Fruit fly (Drosophila melanogaster) whole organism, embryonic: Measurements from ENCODE around the gene Fancl.

Experiments used
- Awh ChIP-seq: fragments of 200-800 bp; sonication (Bioruptor generic); IDR thresholded peaks from 2 replicates; pipeline ENCODE4, ENCODE4 v1.3.6; 2022; ENCODE audit warnings: missing biosample characterization, missing genetic modification characterization
- CG10543 ChIP-seq: fragments of 200-800 bp; sonication (Bioruptor generic); optimal IDR thresholded peaks from 3 replicates; lab custom pipeline; 2017; ENCODE audit warnings: missing biosample characterization, mild to moderate bottlenecking, missing genetic modification characterization, moderate library complexity
- CG10959 ChIP-seq: fragments of 200-800 bp; sonication (Bioruptor generic); IDR thresholded peaks from 2 replicates; pipeline ENCODE4 v1.3.6; 2022; ENCODE audit warnings: missing biosample characterization, missing genetic modification characterization
- CG12155 ChIP-seq: fragments of 200-800 bp; sonication (Bioruptor generic); optimal IDR thresholded peaks from 3 replicates; lab custom pipeline; 2016; ENCODE audit warnings: missing biosample characterization, missing genetic modification characterization
- CG12299 ChIP-seq: fragments of 200-800 bp; sonication (Bioruptor generic); optimal IDR thresholded peaks from 2 replicates; lab custom pipeline; 2018; ENCODE audit warnings: missing biosample characterization, mild to moderate bottlenecking, missing genetic modification characterization
- CG12391 ChIP-seq: fragments of 200-800 bp; sonication (Bioruptor generic); optimal IDR thresholded peaks from 3 replicates; lab custom pipeline; 2018; ENCODE audit warnings: missing biosample characterization, mild to moderate bottlenecking, missing genetic modification characterization, moderate library complexity
- CG13424 ChIP-seq: fragments of 200-800 bp; sonication (Bioruptor generic); optimal IDR thresholded peaks from 2 replicates; lab custom pipeline; 2019; ENCODE audit warnings: missing biosample characterization, mild to moderate bottlenecking, missing genetic modification characterization, moderate library complexity
- CG15073 ChIP-seq: fragments of 200-800 bp; sonication (Bioruptor generic); optimal IDR thresholded peaks from 2 replicates; lab custom pipeline; 2016; ENCODE audit warnings: missing biosample characterization, missing genetic modification characterization
- CG15269 ChIP-seq: fragments of 200-800 bp; sonication (Bioruptor generic); optimal IDR thresholded peaks from 2 replicates; lab custom pipeline; 2018; ENCODE audit warnings: missing biosample characterization, mild to moderate bottlenecking, missing genetic modification characterization, moderate library complexity
- CG17612 ChIP-seq: fragments of 200-800 bp; sonication (Bioruptor generic); IDR thresholded peaks from 2 replicates; pipeline ENCODE4 v1.3.6; 2022; ENCODE audit warnings: missing biosample characterization, missing genetic modification characterization
- CG17912 ChIP-seq: fragments of 200-800 bp; sonication (Bioruptor generic); optimal IDR thresholded peaks from 2 replicates; lab custom pipeline; 2018; ENCODE audit warnings: missing biosample characterization, mild to moderate bottlenecking, missing genetic modification characterization
- CG2199 ChIP-seq: fragments of 200-800 bp; sonication (Bioruptor generic); IDR thresholded peaks from 3 replicates; pipeline ENCODE4 v1.3.6; 2022; ENCODE audit warnings: missing biosample characterization, missing genetic modification characterization
- CG30403 ChIP-seq: fragments of 200-800 bp; sonication (Bioruptor generic); optimal IDR thresholded peaks from 3 replicates; lab custom pipeline; 2016; ENCODE audit warnings: missing biosample characterization, missing genetic modification characterization
- CG34376 ChIP-seq: fragments of 200-800 bp; sonication (Bioruptor generic); optimal IDR thresholded peaks from 2 replicates; lab custom pipeline; 2018; ENCODE audit warnings: missing biosample characterization, mild to moderate bottlenecking, missing genetic modification characterization
- CG4854 ChIP-seq: fragments of 200-800 bp; sonication (Bioruptor generic); optimal IDR thresholded peaks from 2 replicates; lab custom pipeline; 2016; ENCODE audit warnings: missing biosample characterization, missing genetic modification characterization, inconsistent platforms
- CG6254 ChIP-seq: fragments of 200-800 bp; sonication (Bioruptor generic); optimal IDR thresholded peaks from 3 replicates; lab custom pipeline; 2017; ENCODE audit warnings: mild to moderate bottlenecking, missing biosample characterization, missing genetic modification reagents, missing genetic modification characterization
- CG7357 ChIP-seq: fragments of 200-800 bp; sonication (Bioruptor generic); IDR thresholded peaks from 3 replicates; pipeline ENCODE4 v1.3.6; 2022; ENCODE audit warnings: missing biosample characterization, missing genetic modification characterization
- CG7987 ChIP-seq: fragments of 200-800 bp; sonication (Bioruptor generic); optimal IDR thresholded peaks from 2 replicates; lab custom pipeline; 2018; ENCODE audit warnings: missing biosample characterization, mild to moderate bottlenecking, missing genetic modification characterization, moderate library complexity
- CG8765 ChIP-seq: fragments of 200-800 bp; sonication (Bioruptor generic); IDR thresholded peaks from 2 replicates; pipeline ENCODE4 v1.3.6; 2022; ENCODE audit warnings: missing biosample characterization, missing genetic modification characterization
- CG9215 ChIP-seq: fragments of 200-800 bp; sonication (Bioruptor generic); IDR thresholded peaks from 2 replicates; pipeline ENCODE4 v1.3.6; 2022; ENCODE audit warnings: missing biosample characterization, missing genetic modification characterization
- CG9437 ChIP-seq: fragments of 200-800 bp; sonication (Bioruptor generic); optimal IDR thresholded peaks from 2 replicates; lab custom pipeline; 2018; ENCODE audit warnings: missing biosample characterization, mild to moderate bottlenecking, missing genetic modification characterization
- Chrac-16 ChIP-seq: fragments of 200-800 bp; sonication (Bioruptor generic); optimal IDR thresholded peaks from 3 replicates; lab custom pipeline; 2016; ENCODE audit warnings: missing biosample characterization, missing genetic modification characterization
- Deaf1 ChIP-seq: fragments of 200-800 bp; optimal IDR thresholded peaks from 3 replicates; lab custom pipeline; 2019; ENCODE audit warnings: missing biosample characterization, mild to moderate bottlenecking, missing genetic modification characterization, moderate library complexity
- Dip3 ChIP-seq: fragments of 200-800 bp; sonication (Bioruptor generic); optimal IDR thresholded peaks from 3 replicates; lab custom pipeline; 2016; ENCODE audit warnings: missing biosample characterization, missing genetic modification characterization
- Fer2 ChIP-seq: fragments of 200-800 bp; sonication (Bioruptor generic); optimal IDR thresholded peaks from 2 replicates; lab custom pipeline; 2018; ENCODE audit warnings: missing biosample characterization, mild to moderate bottlenecking, missing genetic modification characterization, moderate library complexity
- Gsc ChIP-seq: fragments of 200-800 bp; sonication (Bioruptor generic); IDR thresholded peaks from 2 replicates; pipeline ENCODE4 v1.3.6; 2022; ENCODE audit warnings: missing biosample characterization, missing genetic modification characterization
- HmgZ ChIP-seq: fragments of 200-800 bp; sonication (Bioruptor generic); optimal IDR thresholded peaks from 2 replicates; lab custom pipeline; 2018; ENCODE audit warnings: missing biosample characterization, mild to moderate bottlenecking, missing genetic modification characterization
- Med ChIP-seq: fragments of 200-800 bp; sonication (Bioruptor generic); peaks from one replicate; lab custom pipeline; 2016; ENCODE audit warnings: missing biosample characterization, missing genetic modification characterization, mild to moderate bottlenecking, inconsistent platforms, moderate library complexity
- Nf-YA ChIP-seq: fragments of 200-800 bp; sonication (Bioruptor generic); IDR thresholded peaks from 2 replicates; pipeline ENCODE4 v1.3.6; 2022; ENCODE audit warnings: missing biosample characterization, missing genetic modification characterization
- Pdp1 ChIP-seq, 2 experiments: fragments of 200-800 bp; sonication (Bioruptor generic); optimal IDR thresholded peaks; 3 replicates each; lab custom pipeline; 2016; ENCODE audit warnings: missing biosample characterization in 2 of 2, missing genetic modification characterization in 2 of 2, mild to moderate bottlenecking in 1 of 2, moderate library complexity in 1 of 2
- Sry-δ ChIP-seq: fragments of 200-800 bp; sonication (Bioruptor generic); optimal IDR thresholded peaks from 2 replicates; lab custom pipeline; 2016; ENCODE audit warnings: missing biosample characterization, missing genetic modification characterization
- Taf1 ChIP-seq: fragments of 200-800 bp; sonication (Bioruptor generic); IDR thresholded peaks from 2 replicates; pipeline ENCODE4 v1.3.6; 2022; ENCODE audit warnings: missing biosample characterization, missing genetic modification characterization
- ase ChIP-seq: fragments of 200-800 bp; sonication (Bioruptor generic); IDR thresholded peaks from 3 replicates; pipeline ENCODE4 v1.3.6; 2022; ENCODE audit warnings: missing biosample characterization, missing genetic modification characterization
- ato ChIP-seq: fragments of 200-800 bp; sonication (Bioruptor generic); IDR thresholded peaks from 2 replicates; pipeline ENCODE4 v1.3.6; 2022; ENCODE audit warnings: missing biosample characterization, missing genetic modification characterization; ENCODE audit not compliant: partially characterized antibody
- bigmax ChIP-seq: fragments of 200-800 bp; sonication (Bioruptor generic); optimal IDR thresholded peaks from 2 replicates; lab custom pipeline; 2018; ENCODE audit warnings: missing biosample characterization, mild to moderate bottlenecking, missing genetic modification characterization
- caup ChIP-seq: fragments of 200-800 bp; sonication (Bioruptor generic); optimal IDR thresholded peaks from 3 replicates; lab custom pipeline; 2017; ENCODE audit warnings: missing biosample characterization, mild to moderate bottlenecking, missing genetic modification characterization, moderate library complexity; ENCODE audit not compliant: severe bottlenecking
- dm ChIP-seq: fragments of 200-800 bp; sonication (Bioruptor generic); optimal IDR thresholded peaks from 3 replicates; lab custom pipeline; 2016; ENCODE audit warnings: missing biosample characterization, missing genetic modification characterization
- dysf ChIP-seq: fragments of 200-800 bp; sonication (Bioruptor generic); IDR thresholded peaks from 3 replicates; pipeline ENCODE4 v1.3.6; 2022; ENCODE audit warnings: missing biosample characterization, missing genetic modification characterization
- ftz-f1 ChIP-seq: fragments of 200-800 bp; sonication (Bioruptor generic); optimal IDR thresholded peaks from 2 replicates; lab custom pipeline; 2016; ENCODE audit warnings: missing biosample characterization, missing genetic modification characterization
- gem ChIP-seq: fragments of 200-800 bp; sonication (Bioruptor generic); optimal IDR thresholded peaks from 2 replicates; lab custom pipeline; 2019; ENCODE audit warnings: missing biosample characterization, mild to moderate bottlenecking, missing genetic modification characterization, moderate library complexity
- grn ChIP-seq: fragments of 200-800 bp; sonication (Bioruptor generic); optimal IDR thresholded peaks from 3 replicates; lab custom pipeline; 2017; ENCODE audit warnings: missing biosample characterization, missing genetic modification characterization
- gro ChIP-seq: fragments of 200-800 bp; sonication (Bioruptor generic); optimal IDR thresholded peaks from 2 replicates; lab custom pipeline; 2016; ENCODE audit warnings: missing biosample characterization, missing genetic modification characterization
- gsb-n ChIP-seq: fragments of 200-800 bp; sonication (Bioruptor generic); optimal IDR thresholded peaks from 3 replicates; lab custom pipeline; 2018; ENCODE audit warnings: missing biosample characterization, mild to moderate bottlenecking, missing genetic modification characterization
- lilli ChIP-seq: fragments of 200-800 bp; sonication (Bioruptor generic); optimal IDR thresholded peaks from 3 replicates; lab custom pipeline; 2016; ENCODE audit warnings: missing biosample characterization, missing genetic modification characterization
- maf-S ChIP-seq: fragments of 200-800 bp; sonication (Bioruptor generic); optimal IDR thresholded peaks from 2 replicates; lab custom pipeline; 2016; ENCODE audit warnings: missing biosample characterization, missing genetic modification characterization
- mirr ChIP-seq: fragments of 200-800 bp; sonication (Bioruptor generic); optimal IDR thresholded peaks from 3 replicates; lab custom pipeline; 2018; ENCODE audit warnings: missing biosample characterization, mild to moderate bottlenecking, missing genetic modification characterization
- mld ChIP-seq: fragments of 200-800 bp; sonication (Bioruptor generic); IDR thresholded peaks from 3 replicates; pipeline ENCODE4 v1.3.6; 2022; ENCODE audit warnings: missing biosample characterization, missing genetic modification characterization; ENCODE audit not compliant: partially characterized antibody
- nau ChIP-seq: fragments of 200-800 bp; sonication (Bioruptor generic); optimal IDR thresholded peaks from 3 replicates; lab custom pipeline; 2017; ENCODE audit warnings: missing biosample characterization, mild to moderate bottlenecking, missing genetic modification characterization, missing genetic modification reagents
- nerfin-1 ChIP-seq: fragments of 200-800 bp; sonication (Bioruptor generic); optimal IDR thresholded peaks from 3 replicates; lab custom pipeline; 2019; ENCODE audit warnings: missing biosample characterization, mild to moderate bottlenecking, missing genetic modification characterization, moderate library complexity
- rib ChIP-seq: fragments of 200-800 bp; sonication (Bioruptor generic); IDR thresholded peaks from 2 replicates; pipeline ENCODE4 v1.3.6; 2022; ENCODE audit warnings: missing biosample characterization, missing genetic modification characterization
- zen2 ChIP-seq: fragments of 200-800 bp; sonication (Bioruptor generic); IDR thresholded peaks from 3 replicates; pipeline ENCODE4 v1.3.6; 2022; ENCODE audit warnings: missing biosample characterization, missing genetic modification characterization; ENCODE audit not compliant: partially characterized antibody

Fancl gene

DNA sequence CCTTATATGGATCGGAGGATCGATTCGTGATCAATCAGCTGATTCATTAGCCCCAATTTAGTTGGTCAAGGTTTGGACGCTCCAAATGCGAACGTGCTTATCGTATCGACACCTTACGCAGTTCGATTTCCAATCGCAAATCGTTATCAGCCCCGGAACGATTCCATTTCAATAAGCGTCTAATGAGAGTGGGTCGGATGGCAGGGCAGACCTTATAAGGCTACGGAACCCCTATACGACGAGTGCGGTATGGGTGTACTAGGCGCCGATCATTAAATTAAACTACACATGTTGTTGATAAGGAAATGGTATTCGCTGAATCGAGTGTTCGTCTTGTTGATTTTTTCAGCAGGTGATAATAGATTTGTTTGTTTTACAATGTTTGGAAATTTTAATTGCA, 16.9 kb downstream of the Fancl start (continued):
- TF ChIP-seq Nf-YA (GFP tag; lab: Robert Waterston, UW): no peak
- 0 out of 2 replicates have a peak, but pooled peaks have one; percentile 13 for TF ChIP-seq rib (GFP tag; lab: Robert Waterston, UW)
- peak; percentile 36 for TF ChIP-seq CG10543 (GFP tag; lab: Kevin White, UChicago)
- peak; percentile 8 for TF ChIP-seq CG7987
- no peak for TF ChIP-seq CG9215
- peak; percentile 36 for TF ChIP-seq Med (GFP tag; lab: Kevin White, UChicago)
- no peak for TF ChIP-seq gem (tag; lab: Kevin White, UChicago)
- TF ChIP-seq Awh (GFP tag; lab: Robert Waterston, UW): 0 out of 2 replicates have a peak, but pooled peaks have one; percentile 36
- TF ChIP-seq zen2 (GFP tag; lab: Robert Waterston, UW): no peak
- TF ChIP-seq lilli (GFP tag; lab: Kevin White, UChicago): no peak
- no peak for TF ChIP-seq CG15073 (GFP tag; lab: Kevin White, UChicago)
- TF ChIP-seq nau: no peak
- peak; percentile 93 for TF ChIP-seq grn (GFP tag; lab: Kevin White, UChicago)
- no peak for TF ChIP-seq CG30403
- TF ChIP-seq Taf1 (GFP tag; lab: Robert Waterston, UW): no peak
- TF ChIP-seq bigmax (GFP tag; lab: Kevin White, UChicago): no peak
- no peak for TF ChIP-seq CG12299 (tag; lab: Kevin White, UChicago)
- TF ChIP-seq CG7357 (GFP tag; lab: Robert Waterston, UW): no peak
- TF ChIP-seq CG12391 (tag; lab: Kevin White, UChicago): no peak
- no peak for TF ChIP-seq CG6254 (GFP tag; lab: Kevin White, UChicago)
- no peak for TF ChIP-seq gro (GFP tag; lab: Kevin White, UChicago)
- peak; percentile 95 for TF ChIP-seq mirr (GFP tag; lab: Kevin White, UChicago)
- TF ChIP-seq Chrac-16 (GFP tag; lab: Kevin White, UChicago): no peak
- 0 out of 3 replicates have a peak, but pooled peaks have one; percentile 19 for TF ChIP-seq CG2199 (GFP tag; lab: Robert Waterston, UW)
- TF ChIP-seq CG8765: no peak
- TF ChIP-seq ase: no peak
- TF ChIP-seq Gsc (GFP tag; lab: Robert Waterston, UW): no peak
- no peak for TF ChIP-seq Dip3 (GFP tag; lab: Kevin White, UChicago)
- TF ChIP-seq dm: no peak
- no peak for TF ChIP-seq CG9437 (GFP tag; lab: Kevin White, UChicago)
- no peak for TF ChIP-seq CG13424
- TF ChIP-seq Sry-δ (GFP tag; lab: Kevin White, UChicago): no peak
- peak; percentile 67 for TF ChIP-seq CG34376 (GFP tag; lab: Kevin White, UChicago)
- TF ChIP-seq Fer2 (tag; lab: Kevin White, UChicago): no peak
- TF ChIP-seq ftz-f1: peak; percentile 54
- no peak for TF ChIP-seq CG17912
- peak in 1 of 2 experiments; percentile 59 for TF ChIP-seq Pdp1 (GFP tag; optimal IDR thresholded peaks at IDR 0.05; lab: Kevin White, UChicago)
- no peak for TF ChIP-seq caup (GFP tag; lab: Kevin White, UChicago)
- TF ChIP-seq CG4854: no peak
- no peak for TF ChIP-seq maf-S (GFP tag; lab: Kevin White, UChicago)
- peak; percentile 1 for TF ChIP-seq HmgZ (tag; lab: Kevin White, UChicago)
- no peak for TF ChIP-seq dysf (GFP tag; lab: Robert Waterston, UW)
- no peak for TF ChIP-seq ato (GFP tag; lab: Robert Waterston, UW)
- no peak for TF ChIP-seq CG15269 (tag; lab: Kevin White, UChicago)
- no peak for TF ChIP-seq mld (GFP tag; lab: Robert Waterston, UW)
- no peak for TF ChIP-seq CG17612 (GFP tag; lab: Robert Waterston, UW)
- TF ChIP-seq CG10959 (GFP tag; lab: Robert Waterston, UW): no peak
- TF ChIP-seq Deaf1 (tag; lab: Kevin White, UChicago): peak; percentile 1
- no peak for TF ChIP-seq nerfin-1
- no peak for TF ChIP-seq gsb-n (tag; lab: Kevin White, UChicago)
- no peak for TF ChIP-seq CG12155 (GFP tag; lab: Kevin White, UChicago)
